Fruit fly (Drosophila melanogaster) S2 (cell line): Measurements from ENCODE around the gene fzr.
A peak's percentile ranks its signal among the peaks of the same experiment; 100 is the strongest.

Experiments
- CG8478 ChIP-seq: fragments of >200 bp; optimal IDR thresholded peaks from 2 replicates; lab custom pipeline; 2018
- CTCF ChIP-seq, 2 experiments: fragments of >200 bp; optimal IDR thresholded peaks; 2 replicates each; lab custom pipeline; 2018

fzr gene

dm6 chrX:4678913-4679812, at the start of gene fzr:
fzr (minus strand) TSS chrX:4679537.
- no peak for TF ChIP-seq CTCF (optimal IDR thresholded peaks at IDR 0.05; lab: Kevin White, UChicago)
- no peak for TF ChIP-seq CG8478 (lab: Kevin White, UChicago)

- TF ChIP-seq CG8478 (lab: Kevin White, UChicago) (no peak), CTCF (optimal IDR thresholded peaks at IDR 0.05; lab: Kevin White, UChicago) (no peak)
Measured at dm6 chrX:4707237-4708066, 28.1 kb upstream of the fzr start, which contains the start of gene Proc-R. Proc-R (plus strand) TSS chrX:4707916.

dm6 chrX:4705009-4705408, 25.7 kb upstream of the fzr start, which contains the start of gene CG7024:
CG7024 (plus strand) TSS chrX:4705309.
- TF ChIP-seq CTCF (optimal IDR thresholded peaks at IDR 0.05; lab: Kevin White, UChicago), result no peak
- TF ChIP-seq CG8478 (lab: Kevin White, UChicago), result no peak

- TF ChIP-seq CG8478 (lab: Kevin White, UChicago), result no peak
- TF ChIP-seq CTCF (optimal IDR thresholded peaks at IDR 0.05; lab: Kevin White, UChicago), result no peak
Measured at dm6 chrX:4702804-4703414, 23.6 kb upstream of the fzr start.

- TF ChIP-seq CTCF (optimal IDR thresholded peaks at IDR 0.05; lab: Kevin White, UChicago), result no peak
- no peak for TF ChIP-seq CG8478 (lab: Kevin White, UChicago)
Measured at dm6 chrX:4702118-4702517, 22.8 kb upstream of the fzr start, which contains the start of gene Pdha. Pdha (plus strand) TSS chrX:4702284.

dm6 chrX:4699775-4700174, 20.4 kb upstream of the fzr start:
- TF ChIP-seq CTCF (optimal IDR thresholded peaks at IDR 0.05; lab: Kevin White, UChicago), result no peak
- no peak for TF ChIP-seq CG8478 (lab: Kevin White, UChicago)

- TF ChIP-seq CG8478 (lab: Kevin White, UChicago), result no peak
- TF ChIP-seq CTCF (optimal IDR thresholded peaks at IDR 0.05; lab: Kevin White, UChicago), result no peak
Measured at dm6 chrX:4699370-4699769, 20.0 kb upstream of the fzr start.

- TF ChIP-seq CTCF (optimal IDR thresholded peaks at IDR 0.05; lab: Kevin White, UChicago), result no peak
- TF ChIP-seq CG8478 (lab: Kevin White, UChicago), result no peak
Measured at dm6 chrX:4694104-4694503, 14.8 kb upstream of the fzr start.

dm6 chrX:4692963-4693362, 13.6 kb upstream of the fzr start:
- TF ChIP-seq CTCF (optimal IDR thresholded peaks at IDR 0.05; lab: Kevin White, UChicago) (no peak), CG8478 (lab: Kevin White, UChicago) (no peak)

- TF ChIP-seq CTCF (optimal IDR thresholded peaks at IDR 0.05; lab: Kevin White, UChicago) (no peak), CG8478 (lab: Kevin White, UChicago) (no peak)
Measured at dm6 chrX:4691226-4691625, 11.9 kb upstream of the fzr start.

dm6 chrX:4690767-4691166, 11.4 kb upstream of the fzr start:
- TF ChIP-seq CTCF (optimal IDR thresholded peaks at IDR 0.05; lab: Kevin White, UChicago) (no peak), CG8478 (lab: Kevin White, UChicago) (no peak)

dm6 chrX:4687778-4688399, 8.6 kb upstream of the fzr start, which contains the start of gene ctp:
ctp (plus strand) TSS chrX:4687800.
- TF ChIP-seq CTCF (optimal IDR thresholded peaks at IDR 0.05; lab: Kevin White, UChicago), result no peak
- TF ChIP-seq CG8478 (lab: Kevin White, UChicago), result no peak

- peak in 1 of 2 experiments; percentile 1 for TF ChIP-seq CTCF (optimal IDR thresholded peaks at IDR 0.05; lab: Kevin White, UChicago)
- no peak for TF ChIP-seq CG8478 (lab: Kevin White, UChicago)
Measured at dm6 chrX:4686723-4687122, 7.4 kb upstream of the fzr start, which contains the start of gene Pp2C1. Pp2C1 (minus strand) TSS chrX:4686903.

- TF ChIP-seq CG8478 (lab: Kevin White, UChicago) (no peak), CTCF (optimal IDR thresholded peaks at IDR 0.05; lab: Kevin White, UChicago) (no peak)
Measured at dm6 chrX:4686150-4686549, 6.8 kb upstream of the fzr start.
